Worm (Caenorhabditis elegans): ENCODE data around the gene T05A7.12.

DNA sequence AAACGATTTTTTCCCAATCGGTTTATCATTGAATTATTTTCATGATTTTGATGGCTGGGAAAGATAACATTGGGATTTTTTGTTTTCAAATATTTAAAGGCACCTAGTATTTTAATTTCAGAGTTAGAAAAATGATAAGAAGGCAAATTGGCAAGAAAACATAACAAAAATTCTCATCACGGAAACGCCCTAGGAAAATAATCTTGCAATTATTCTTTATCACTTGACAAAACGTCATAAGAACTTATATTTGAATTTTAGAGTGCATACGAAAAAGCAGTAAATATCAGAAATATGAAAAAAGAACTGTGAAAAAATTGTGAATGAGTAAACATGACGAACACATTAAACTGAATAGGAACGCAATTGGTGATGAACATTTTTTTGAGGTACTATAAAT lies 5.7 kb downstream of the T05A7.12 start:
- no peak for TF ChIP-seq nhr-11 (tag; optimal IDR thresholded peaks at IDR 0.05)
- TF ChIP-seq hlh-4 (tag; optimal IDR thresholded peaks at IDR 0.05), result no peak
- no peak for TF ChIP-seq skn-1 (tag; optimal IDR thresholded peaks at IDR 0.05)
- no peak for TF ChIP-seq mab-9 (GFP tag; IDR thresholded peaks at IDR 0.05)
- no peak for TF ChIP-seq ama-1 (optimal IDR thresholded peaks at IDR 0.05)
